Worm (Caenorhabditis elegans) whole organism, late embryonic: ENCODE results near the gene B0280.7.
A peak's percentile ranks its signal among the peaks of the same experiment; 100 is the strongest.

Source experiments
- T23F11.4 ChIP-seq: fragments of 200-800 bp; sonication (Bioruptor generic); optimal IDR thresholded peaks from 2 replicates; lab custom pipeline; 2018; ENCODE audit warnings: mild to moderate bottlenecking, missing genetic modification characterization, missing compliant biosample characterization
- ahr-1 ChIP-seq: sonication (generic microtip); optimal IDR thresholded peaks from 2 replicates; lab custom pipeline; 2016; ENCODE audit warnings: missing genetic modification characterization, missing compliant biosample characterization
- ceh-18 ChIP-seq: sonication (generic microtip); optimal IDR thresholded peaks from 2 replicates; lab custom pipeline; 2016; ENCODE audit warnings: missing genetic modification characterization, missing compliant biosample characterization
- ceh-19 ChIP-seq: fragments of 200-800 bp; sonication (Bioruptor generic); optimal IDR thresholded peaks from 2 replicates; lab custom pipeline; 2018; ENCODE audit warnings: mild to moderate bottlenecking, missing genetic modification characterization, missing compliant biosample characterization
- ceh-24 ChIP-seq: sonication (generic microtip); optimal IDR thresholded peaks from 2 replicates; lab custom pipeline; 2016; ENCODE audit warnings: mild to moderate bottlenecking, missing genetic modification characterization, missing compliant biosample characterization
- ceh-30 ChIP-seq: fragments of 150-350 bp; optimal IDR thresholded peaks from 2 replicates; lab custom pipeline; 2014; ENCODE audit warnings: missing biosample characterization, missing genetic modification characterization
- ceh-34 ChIP-seq: sonication (generic microtip); optimal IDR thresholded peaks from 2 replicates; lab custom pipeline; 2016; ENCODE audit warnings: mild to moderate bottlenecking, missing genetic modification characterization, missing compliant biosample characterization
- ceh-45 ChIP-seq: fragments of 200-800 bp; sonication (Bioruptor generic); IDR thresholded peaks from 2 replicates; pipeline ENCODE4 v1.3.6; 2022; ENCODE audit warnings: missing genetic modification reagents, missing genetic modification characterization, missing compliant biosample characterization
- che-1 ChIP-seq: sonication (generic microtip); optimal IDR thresholded peaks from 2 replicates; lab custom pipeline; 2016; ENCODE audit warnings: mild to moderate bottlenecking, missing genetic modification characterization, missing compliant biosample characterization
- elt-2 ChIP-seq: sonication (generic microtip); optimal IDR thresholded peaks from 2 replicates; lab custom pipeline; 2016; ENCODE audit warnings: missing genetic modification reagents, missing genetic modification characterization, missing compliant biosample characterization
- ets-4 ChIP-seq: sonication (generic microtip); optimal IDR thresholded peaks from 2 replicates; lab custom pipeline; 2016; ENCODE audit warnings: missing genetic modification characterization, missing compliant biosample characterization
- eyg-1 ChIP-seq: sonication (generic microtip); optimal IDR thresholded peaks from 2 replicates; lab custom pipeline; 2016; ENCODE audit warnings: missing genotype, missing genetic modification characterization, missing compliant biosample characterization
- fax-1 ChIP-seq: sonication (generic microtip); optimal IDR thresholded peaks from 2 replicates; lab custom pipeline; 2016; ENCODE audit warnings: missing genotype, missing genetic modification characterization, missing compliant biosample characterization
- fkh-10 ChIP-seq: fragments of 150-350 bp; optimal IDR thresholded peaks from 2 replicates; lab custom pipeline; 2014; ENCODE audit warnings: missing biosample characterization, missing genetic modification reagents, missing genetic modification characterization
- fkh-6 ChIP-seq: sonication (generic microtip); optimal IDR thresholded peaks from 2 replicates; lab custom pipeline; 2016; ENCODE audit warnings: missing genetic modification characterization, missing compliant biosample characterization
- hlh-13 ChIP-seq: fragments of 200-800 bp; sonication (Bioruptor generic); optimal IDR thresholded peaks from 2 replicates; lab custom pipeline; 2018; ENCODE audit warnings: mild to moderate bottlenecking, missing genetic modification characterization, missing compliant biosample characterization
- hlh-30 ChIP-seq: sonication (generic microtip); optimal IDR thresholded peaks from 2 replicates; lab custom pipeline; 2017; ENCODE audit warnings: antibody characterized with exemption, missing genetic modification characterization, missing compliant biosample characterization; ENCODE audit not compliant: insufficient read depth
- hlh-6 ChIP-seq: sonication (generic microtip); optimal IDR thresholded peaks from 2 replicates; lab custom pipeline; 2016; ENCODE audit warnings: missing genotype, missing genetic modification characterization, missing compliant biosample characterization
- hlh-8 ChIP-seq: sonication (generic microtip); optimal IDR thresholded peaks from 2 replicates; lab custom pipeline; 2016; ENCODE audit warnings: missing genotype, missing genetic modification characterization, missing compliant biosample characterization
- madf-2 ChIP-seq: sonication (generic microtip); optimal IDR thresholded peaks from 2 replicates; lab custom pipeline; 2017; ENCODE audit warnings: missing genetic modification characterization, missing compliant biosample characterization
- nhr-232 ChIP-seq: sonication (generic microtip); optimal IDR thresholded peaks from 2 replicates; lab custom pipeline; 2016; ENCODE audit warnings: missing genetic modification characterization, missing compliant biosample characterization
- odd-2 ChIP-seq: sonication (generic microtip); optimal IDR thresholded peaks from 2 replicates; lab custom pipeline; 2017; ENCODE audit warnings: antibody characterized with exemption, mild to moderate bottlenecking, missing genetic modification characterization, missing compliant biosample characterization
- pha-4 ChIP-seq: fragments of 150-350 bp; optimal IDR thresholded peaks from 2 replicates; lab custom pipeline; 2018; ENCODE audit warnings: missing biosample characterization, missing genetic modification reagents, missing genetic modification characterization
- pqm-1 ChIP-seq: sonication (generic microtip); optimal IDR thresholded peaks from 2 replicates; lab custom pipeline; 2016; ENCODE audit warnings: missing genetic modification characterization, missing compliant biosample characterization
- pros-1 ChIP-seq: fragments of 150-350 bp; optimal IDR thresholded peaks from 2 replicates; lab custom pipeline; 2014; ENCODE audit warnings: missing biosample characterization, missing genetic modification reagents, missing genetic modification characterization
- rnt-1 ChIP-seq: sonication (generic microtip); optimal IDR thresholded peaks from 2 replicates; lab custom pipeline; 2016; ENCODE audit warnings: missing genetic modification characterization, missing compliant biosample characterization
- sdc-2 ChIP-seq: sonication (generic microtip); optimal IDR thresholded peaks from 2 replicates; lab custom pipeline; 2016; ENCODE audit warnings: missing genotype, missing genetic modification characterization, missing compliant biosample characterization
- sox-2 ChIP-seq: fragments of 200-800 bp; sonication (Bioruptor generic); IDR thresholded peaks from 2 replicates; pipeline ENCODE4 v1.3.6; 2022; ENCODE audit warnings: missing genetic modification reagents, missing genetic modification characterization, missing compliant biosample characterization
- tbx-2 ChIP-seq: sonication (generic microtip); optimal IDR thresholded peaks from 2 replicates; lab custom pipeline; 2016; ENCODE audit warnings: missing genetic modification characterization, missing compliant biosample characterization
- ttx-3 ChIP-seq: sonication (generic microtip); optimal IDR thresholded peaks from 2 replicates; lab custom pipeline; 2016; ENCODE audit warnings: missing genetic modification reagents, missing genetic modification characterization, missing compliant biosample characterization
- unc-3 ChIP-seq, 2 experiments: fragments of 200-800 bp in 1 of 2; sonication (Bioruptor generic) in 1 of 2; sonication (generic microtip) in 1 of 2; conservative IDR thresholded peaks in 1 of 2; optimal IDR thresholded peaks in 1 of 2; 2 replicates each; pipeline versions ENCODE4 v1.3.6 to Lab custom; 2016 to 2022; ENCODE audit warnings: missing compliant biosample characterization in 2 of 2, missing genetic modification characterization in 2 of 2, missing genetic modification reagents in 1 of 2
- unc-42 ChIP-seq: sonication (generic microtip); optimal IDR thresholded peaks from 2 replicates; lab custom pipeline; 2016; ENCODE audit warnings: missing genotype, missing genetic modification characterization, missing compliant biosample characterization
- unc-55 ChIP-seq: sonication (generic microtip); optimal IDR thresholded peaks from 2 replicates; lab custom pipeline; 2017; ENCODE audit warnings: missing biosample characterization, missing genetic modification reagents, missing genetic modification characterization
- ztf-16 ChIP-seq: sonication (generic microtip); optimal IDR thresholded peaks from 2 replicates; lab custom pipeline; 2017; ENCODE audit warnings: missing genetic modification characterization, missing compliant biosample characterization

The B0280.7 gene

DNA sequence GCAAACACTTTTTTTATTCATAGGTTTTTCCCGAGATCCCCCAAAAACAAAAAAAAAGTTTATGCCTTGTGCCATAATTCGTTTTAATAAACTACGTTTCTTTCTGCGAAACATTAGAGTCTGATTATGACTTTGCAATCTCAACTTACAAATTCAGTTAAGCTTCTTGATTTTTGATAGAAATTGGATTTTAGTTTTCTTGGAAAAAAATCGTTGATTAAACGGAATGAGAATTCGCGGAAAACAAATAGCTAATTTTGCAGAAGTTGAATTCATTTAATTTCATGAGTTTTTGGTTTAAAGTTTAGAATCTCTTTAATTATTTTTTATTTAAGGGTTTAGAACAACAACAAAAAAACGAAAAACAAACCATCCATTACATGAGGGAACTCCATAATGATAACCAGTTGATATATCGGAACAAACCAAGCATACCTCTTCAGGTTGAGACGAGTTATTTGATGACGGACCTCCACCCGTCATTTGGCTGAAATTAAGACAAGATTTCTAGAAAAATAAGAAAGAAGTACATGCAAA, 3.3 kb upstream of the B0280.7 start, which contains the start of gene nhr-10:
TSS of gene nhr-10 (minus strand) at position 487 of the 537 bp plus-strand sequence.
- TF ChIP-seq ahr-1 (tag; lab: Kevin White, UChicago) = no peak
- TF ChIP-seq sox-2 = no peak
- TF ChIP-seq ceh-18 (tag; lab: Kevin White, UChicago) = no peak
- TF ChIP-seq eyg-1 = no peak
- no peak for TF ChIP-seq madf-2 (tag; lab: Kevin White, UChicago)
- no peak for TF ChIP-seq pros-1
- no peak for TF ChIP-seq hlh-8 (tag; lab: Kevin White, UChicago)
- no peak for TF ChIP-seq pha-4
- no peak for TF ChIP-seq hlh-6 (tag; lab: Kevin White, UChicago)
- TF ChIP-seq ceh-30 (tag; lab: Kevin White, UChicago) = no peak
- no peak for TF ChIP-seq unc-3 (GFP tag; conservative IDR thresholded peaks at IDR 0.05; lab: Robert Waterston, UW)
- TF ChIP-seq unc-3 (tag; optimal IDR thresholded peaks at IDR 0.05; lab: Kevin White, UChicago) = no peak
- TF ChIP-seq fkh-10 (GFP tag; lab: Kevin White, UChicago) = no peak

DNA sequence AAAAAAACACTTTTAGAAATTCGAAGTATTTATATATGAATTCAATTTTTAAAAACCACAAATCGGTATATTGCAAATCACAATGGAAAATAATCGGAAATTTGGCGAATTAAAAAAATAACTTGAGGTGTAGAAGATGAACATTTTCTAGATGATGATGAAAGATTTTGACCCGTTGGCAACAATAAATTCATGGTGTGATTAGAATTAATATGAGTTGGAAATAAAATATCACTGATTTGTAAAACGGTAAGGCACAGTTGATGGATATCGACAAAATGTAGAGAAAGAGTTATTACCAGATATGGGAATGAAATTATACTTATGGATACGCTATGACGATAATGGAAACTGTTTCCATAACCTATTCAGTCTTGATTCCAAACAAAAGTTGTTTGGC, 592 bp upstream of the B0280.7 start:
- TF ChIP-seq che-1 (no peak), ets-4 (tag; lab: Kevin White, UChicago) (no peak), ceh-45 (GFP tag; lab: Robert Waterston, UW) (no peak), elt-2 (tag; lab: Kevin White, UChicago) (no peak), ztf-16 (tag; lab: Kevin White, UChicago) (no peak), ttx-3 (no peak), pqm-1 (tag; lab: Kevin White, UChicago) (no peak), sox-2 (no peak), rnt-1 (tag; lab: Kevin White, UChicago) (no peak)

DNA sequence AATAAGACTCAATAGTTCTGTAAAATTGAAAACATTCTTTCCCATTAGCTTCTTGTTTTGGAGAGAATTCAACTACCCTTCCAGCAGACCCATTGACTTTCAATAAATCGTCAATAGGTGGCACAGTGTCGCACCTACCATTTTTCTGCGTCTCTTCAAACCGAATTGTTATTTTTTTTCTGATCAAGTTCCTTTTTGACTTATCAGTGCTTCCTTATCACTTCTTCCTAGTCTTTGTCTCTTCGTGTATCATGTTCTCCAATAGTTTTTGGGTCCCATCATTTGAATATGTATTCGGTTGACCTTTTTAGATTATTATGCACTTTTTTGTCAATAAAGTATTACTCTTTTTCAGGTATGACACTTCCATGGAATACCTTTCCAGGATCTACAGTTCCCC, 3.7 kb downstream of the B0280.7 start, which contains the start of gene odd-1:
TSS of gene odd-1 (plus strand) at position 349 of the 400 bp plus-strand sequence.
- TF ChIP-seq sdc-2 (tag; lab: Kevin White, UChicago) (no peak), odd-2 (no peak), hlh-13 (GFP tag; lab: Kevin White, UChicago) (no peak), elt-2 (tag; lab: Kevin White, UChicago) (peak; percentile 85), ceh-19 (GFP tag; lab: Kevin White, UChicago) (no peak)

DNA sequence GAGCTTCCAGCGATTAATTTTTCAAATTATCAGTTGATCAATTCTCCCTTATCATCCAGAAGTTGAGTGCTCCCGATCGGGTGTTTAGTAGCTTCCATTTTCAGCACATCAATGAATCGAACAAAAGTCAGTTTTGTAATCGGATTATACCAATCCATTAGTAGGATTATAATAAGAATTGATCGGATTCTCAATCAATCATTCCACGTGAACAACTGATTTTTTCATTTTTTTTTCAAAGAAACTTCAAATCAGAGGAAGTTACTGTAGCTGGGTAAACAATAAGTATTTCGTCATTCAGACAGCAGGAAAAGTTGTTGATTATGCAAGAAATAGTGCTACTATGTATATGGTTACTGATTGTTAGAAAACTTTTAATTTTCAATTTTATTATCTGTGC, 4.8 kb downstream of the B0280.7 start:
- TF ChIP-seq ceh-34 (no peak), hlh-6 (tag; lab: Kevin White, UChicago) (no peak), sdc-2 (tag; lab: Kevin White, UChicago) (no peak), ceh-45 (GFP tag; lab: Robert Waterston, UW) (no peak), unc-42 (no peak), tbx-2 (tag; lab: Kevin White, UChicago) (no peak), nhr-232 (tag; lab: Kevin White, UChicago) (no peak)

DNA sequence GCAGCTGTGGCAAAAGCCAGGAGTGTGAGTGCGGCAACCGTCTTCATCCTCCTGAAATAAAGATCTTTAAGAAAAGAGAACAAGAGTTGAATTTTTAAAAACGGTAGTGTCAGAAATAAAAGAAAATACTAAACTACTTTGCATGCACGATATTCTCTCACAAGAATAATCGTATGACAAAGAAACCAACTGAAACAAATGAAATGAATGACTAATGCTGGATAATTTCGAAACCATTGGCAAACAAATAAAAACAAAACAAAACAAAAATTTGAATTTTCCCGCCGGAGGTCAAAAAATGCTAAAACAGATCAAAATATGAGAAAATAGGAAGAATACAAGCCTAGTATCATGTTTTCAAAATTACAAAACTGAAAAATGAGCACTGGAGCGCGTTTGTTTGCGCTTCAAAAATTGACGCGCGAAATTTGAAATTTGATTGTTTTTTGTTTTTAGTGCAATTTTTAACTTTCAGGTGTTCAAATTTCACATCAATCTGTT, 7.7 kb downstream of the B0280.7 start, which contains the start of gene cpg-2:
TSS of gene cpg-2 (minus strand) at position 51 of the 501 bp plus-strand sequence.
- TF ChIP-seq fkh-6 (tag; lab: Kevin White, UChicago) (no peak), sdc-2 (tag; lab: Kevin White, UChicago) (no peak), pros-1 (no peak), unc-55 (GFP tag; lab: Kevin White, UChicago) (no peak), hlh-30 (tag; lab: Kevin White, UChicago) (no peak), fax-1 (tag; lab: Kevin White, UChicago) (no peak), rnt-1 (tag; lab: Kevin White, UChicago) (no peak), T23F11.4 (no peak), nhr-232 (tag; lab: Kevin White, UChicago) (no peak), ceh-24 (tag; lab: Kevin White, UChicago) (no peak)
